Worm (Caenorhabditis elegans) whole organism, late embryonic: Measurements from ENCODE around the gene F26A1.19.

Source experiments
- ceh-45 ChIP-seq: fragments of 200-800 bp; sonication (Bioruptor generic); IDR thresholded peaks from 2 replicates; pipeline ENCODE4 v1.3.6; 2022; ENCODE audit warnings: missing genetic modification reagents, missing genetic modification characterization, missing compliant biosample characterization
- dve-1 ChIP-seq: sonication (generic microtip); optimal IDR thresholded peaks from 2 replicates; lab custom pipeline; 2017; ENCODE audit warnings: antibody characterized with exemption, mild to moderate bottlenecking, missing genetic modification characterization, missing compliant biosample characterization
- elt-2 ChIP-seq: sonication (generic microtip); optimal IDR thresholded peaks from 2 replicates; lab custom pipeline; 2016; ENCODE audit warnings: missing genetic modification reagents, missing genetic modification characterization, missing compliant biosample characterization
- nfya-1 ChIP-seq: sonication (generic microtip); optimal IDR thresholded peaks from 2 replicates; lab custom pipeline; 2017; ENCODE audit warnings: missing genetic modification characterization, mild to moderate bottlenecking, missing compliant biosample characterization, antibody characterized with exemption, moderate library complexity
- pqm-1 ChIP-seq: sonication (generic microtip); optimal IDR thresholded peaks from 2 replicates; lab custom pipeline; 2016; ENCODE audit warnings: missing genetic modification characterization, missing compliant biosample characterization
- ztf-16 ChIP-seq: sonication (generic microtip); optimal IDR thresholded peaks from 2 replicates; lab custom pipeline; 2017; ENCODE audit warnings: missing genetic modification characterization, missing compliant biosample characterization

DNA sequence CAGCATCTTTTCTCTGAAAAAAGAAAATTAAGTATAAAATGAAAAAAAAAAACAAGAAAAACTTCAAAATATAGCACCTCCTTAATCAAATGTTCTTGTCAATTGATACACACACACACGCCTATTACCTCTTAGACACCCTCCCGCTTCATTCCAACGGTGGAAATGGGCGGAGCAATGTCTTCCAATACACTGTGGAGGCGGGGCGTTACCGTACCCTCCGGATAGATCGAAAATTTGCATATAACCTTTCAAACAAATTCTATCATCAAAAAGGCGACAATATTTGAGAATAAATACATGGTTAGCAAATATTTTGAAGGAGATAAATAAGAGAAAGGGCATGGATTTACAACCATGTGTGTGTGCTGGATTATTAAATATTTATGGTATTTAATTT lies 29.4 kb upstream of the F26A1.19 start:
- TF ChIP-seq elt-2 (no peak), ceh-45 (no peak), pqm-1 (tag; lab: Kevin White, UChicago) (no peak), ztf-16 (no peak), nfya-1 (peak; percentile 85), dve-1 (no peak)
